Worm (Caenorhabditis elegans): ENCODE results near the gene grl-28.

Gene grl-28

ce11 chrV:3588223-3588622 lies 36.6 kb upstream of the grl-28 start (continued):
- TF ChIP-seq lin-54 (GFP tag; optimal IDR thresholded peaks at IDR 0.05), result peak; percentile 10

DNA sequence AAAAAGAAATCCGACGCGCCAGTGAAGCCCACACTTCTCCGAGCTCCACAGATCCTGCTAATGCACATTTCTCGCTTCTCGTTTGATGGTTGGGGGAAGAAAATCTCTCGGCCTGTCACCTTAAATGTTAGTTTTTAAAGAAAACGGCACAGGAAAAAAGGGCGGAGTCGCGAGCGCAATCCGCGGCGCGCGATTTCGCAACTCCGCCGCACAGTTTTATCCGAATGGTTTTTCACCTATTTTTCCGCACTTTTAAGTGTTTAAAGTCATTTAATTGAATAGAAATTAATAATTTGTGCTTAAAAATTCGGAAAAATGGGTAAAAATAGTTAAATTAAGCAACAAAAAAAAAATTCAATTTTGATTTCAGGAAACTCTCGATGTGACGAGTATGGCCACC lies 36.0 kb upstream of the grl-28 start:
- TF ChIP-seq die-1 (tag; optimal IDR thresholded peaks at IDR 0.05) (no peak), snpc-3.4 (tag; optimal IDR thresholded peaks at IDR 0.05) (no peak), lin-54 (GFP tag; optimal IDR thresholded peaks at IDR 0.05) (peak; percentile 12), hmg-1.2 (GFP tag; IDR thresholded peaks at IDR 0.05) (0 out of 2 replicates have a peak, but pooled peaks have one; percentile 11), attf-3 (GFP tag; conservative IDR thresholded peaks at IDR 0.05) (0 out of 2 replicates have a peak, but pooled peaks have one; percentile 29), snpc-1.3 (tag; optimal IDR thresholded peaks at IDR 0.05; ENCODE audit: insufficient read depth) (peak; percentile 39), mcd-1 (GFP tag; IDR thresholded peaks at IDR 0.05) (peak; percentile 53), madf-10 (tag; optimal IDR thresholded peaks at IDR 0.05) (peak; percentile 10), egrh-3 (GFP tag; IDR thresholded peaks at IDR 0.05) (peak; percentile 9; the same call in 1 of the 2 replicates), lag-1 (GFP tag; IDR thresholded peaks at IDR 0.05) (no peak), attf-5 (GFP tag; optimal IDR thresholded peaks at IDR 0.05) (peak; percentile 17), rcor-1 (GFP tag; IDR thresholded peaks at IDR 0.05) (0 out of 2 replicates have a peak, but pooled peaks have one; percentile 17), cebp-1 (GFP tag; IDR thresholded peaks at IDR 0.05) (peak; percentile 88), cebp-1 (tag; optimal IDR thresholded peaks at IDR 0.05) (peak; percentile 98)

- TF ChIP-seq lin-26 (GFP tag; IDR thresholded peaks at IDR 0.05), result no peak
- no peak for TF ChIP-seq dpl-1 (GFP tag; optimal IDR thresholded peaks at IDR 0.05)
- 0 out of 2 replicates have a peak, but pooled peaks have one; percentile 20 for TF ChIP-seq ekl-4 (GFP tag; IDR thresholded peaks at IDR 0.05)
- no peak for TF ChIP-seq T26A5.8 (tag; optimal IDR thresholded peaks at IDR 0.05)
- TF ChIP-seq nfyb-1 (GFP tag; IDR thresholded peaks at IDR 0.05), result 0 out of 2 replicates have a peak, but pooled peaks have one; percentile 17
- TF ChIP-seq bed-2 (GFP tag; IDR thresholded peaks at IDR 0.05), result no peak
- TF ChIP-seq lin-35 (GFP tag; optimal IDR thresholded peaks at IDR 0.05), result no peak
- TF ChIP-seq ceh-91 (GFP tag; IDR thresholded peaks at IDR 0.05), result no peak
- no peak for TF ChIP-seq chd-7 (tag; optimal IDR thresholded peaks at IDR 0.05)
- TF ChIP-seq cebp-2 (GFP tag; IDR thresholded peaks at IDR 0.05), result no peak
- no peak for TF ChIP-seq Y67H2A.10 (GFP tag; conservative IDR thresholded peaks at IDR 0.05)
- TF ChIP-seq lsl-1 (GFP tag; optimal IDR thresholded peaks at IDR 0.05), result peak; percentile 47
- peak; percentile 41 for TF ChIP-seq attf-5 (GFP tag; optimal IDR thresholded peaks at IDR 0.05)
- TF ChIP-seq bed-1 (GFP tag; IDR thresholded peaks at IDR 0.05), result no peak
- peak; percentile 19; the same call in 1 of the 2 replicates for TF ChIP-seq F33H1.4 (GFP tag; IDR thresholded peaks at IDR 0.05)
- TF ChIP-seq ztf-25 (GFP tag; IDR thresholded peaks at IDR 0.05), result no peak
- no peak for TF ChIP-seq aptf-3 (GFP tag; IDR thresholded peaks at IDR 0.05)
- TF ChIP-seq madf-6 (GFP tag; IDR thresholded peaks at IDR 0.05), result peak; percentile 9; the same call in 1 of the 2 replicates
- no peak for TF ChIP-seq hmg-20 (GFP tag; IDR thresholded peaks at IDR 0.05)
- no peak for TF ChIP-seq Y53F4B.3 (GFP tag; IDR thresholded peaks at IDR 0.05)
- no peak for TF ChIP-seq cebp-1 (GFP tag; IDR thresholded peaks at IDR 0.05)
- peak; percentile 23 for TF ChIP-seq cebp-1 (tag; optimal IDR thresholded peaks at IDR 0.05)
- TF ChIP-seq nhr-179 (tag; optimal IDR thresholded peaks at IDR 0.05), result no peak
- TF ChIP-seq mcd-1 (GFP tag; IDR thresholded peaks at IDR 0.05), result no peak
- TF ChIP-seq hmg-1.2 (GFP tag; IDR thresholded peaks at IDR 0.05), result peak; percentile 91
- no peak for TF ChIP-seq sdz-38 (tag; optimal IDR thresholded peaks at IDR 0.05)
- no peak for TF ChIP-seq nfya-2 (GFP tag; IDR thresholded peaks at IDR 0.05)
These were observed 34.5 kb upstream of the grl-28 start, which contains the start of the genes rpl-11.1 and T22F3.2 for ce11 chrV:3586014-3586689. rpl-11.1 (minus strand) TSS chrV:3586064. T22F3.2 (plus strand) TSS chrV:3586639.

Data from whole organism, young adult.